Fruit fly (Drosophila melanogaster) whole organism, wandering third instar larva: ENCODE measurements around the gene Rab3-GEF.

Source experiments
- Abd-B ChIP-seq: fragments of >200 bp; optimal IDR thresholded peaks from 2 replicates; lab custom pipeline; 2017; ENCODE audit warnings: missing biosample characterization, missing genetic modification characterization
- CG32264 ChIP-seq: fragments of 200-800 bp; sonication (Bioruptor generic); optimal IDR thresholded peaks from 2 replicates; lab custom pipeline; 2016; ENCODE audit warnings: missing biosample characterization, missing genetic modification characterization
- CG9705 ChIP-seq: fragments of 200-800 bp; sonication (Bioruptor generic); optimal IDR thresholded peaks from 2 replicates; lab custom pipeline; 2018; ENCODE audit warnings: missing biosample characterization, mild to moderate bottlenecking, missing genetic modification characterization
- CrebA ChIP-seq: fragments of 200-800 bp; sonication (Bioruptor generic); optimal IDR thresholded peaks from 2 replicates; lab custom pipeline; 2016; ENCODE audit warnings: missing biosample characterization, mild to moderate bottlenecking, missing genetic modification characterization, borderline replicate concordance
- Dfd ChIP-seq: fragments of >200 bp; optimal IDR thresholded peaks from 2 replicates; lab custom pipeline; 2017; ENCODE audit warnings: missing biosample characterization, missing genetic modification characterization
- Dif ChIP-seq: fragments of 200-275, 200-300 bp; sonication (Bioruptor generic); optimal IDR thresholded peaks from 2 replicates; lab custom pipeline; 2018; ENCODE audit warnings: missing biosample characterization, missing genetic modification characterization; ENCODE audit not compliant: partially characterized antibody
- GATAd ChIP-seq: sonication (Bioruptor generic); optimal IDR thresholded peaks from 2 replicates; lab custom pipeline; 2016; ENCODE audit warnings: missing biosample characterization, missing genetic modification characterization
- HLH106 ChIP-seq: fragments of 200-800 bp; optimal IDR thresholded peaks from 3 replicates; lab custom pipeline; 2019; ENCODE audit warnings: missing biosample characterization, mild to moderate bottlenecking, missing genetic modification characterization, moderate library complexity
- Hnf4 ChIP-seq: fragments of 200-800 bp; sonication (Bioruptor generic); optimal IDR thresholded peaks from 2 replicates; lab custom pipeline; 2016; ENCODE audit warnings: missing biosample characterization, mild to moderate bottlenecking, missing genetic modification characterization
- Hr78 ChIP-seq: fragments of >200 bp; optimal IDR thresholded peaks from 2 replicates; lab custom pipeline; 2017; ENCODE audit warnings: missing biosample characterization, missing genetic modification characterization
- Hr83 ChIP-seq: fragments of 200-300 bp; sonication (Bioruptor generic); optimal IDR thresholded peaks from 2 replicates; lab custom pipeline; 2016; ENCODE audit warnings: missing biosample characterization, mild to moderate bottlenecking, missing genetic modification characterization, moderate library complexity; ENCODE audit not compliant: poor library complexity, severe bottlenecking
- Jra ChIP-seq: sonication (Bioruptor generic); optimal IDR thresholded peaks from 2 replicates; lab custom pipeline; 2016; ENCODE audit warnings: missing biosample characterization, missing genetic modification characterization
- Mio ChIP-seq: sonication (Bioruptor generic); optimal IDR thresholded peaks from 2 replicates; lab custom pipeline; 2016; ENCODE audit warnings: missing biosample characterization, missing genetic modification characterization
- Myc ChIP-seq: fragments of >200 bp; optimal IDR thresholded peaks from 2 replicates; lab custom pipeline; 2017
- N ChIP-seq: fragments of >200 bp; optimal IDR thresholded peaks from 2 replicates; lab custom pipeline; 2018; ENCODE audit warnings: missing biosample characterization, missing external identifiers, missing genetic modification characterization
- OdsH ChIP-seq: fragments of 200-800 bp; sonication (Bioruptor generic); optimal IDR thresholded peaks from 2 replicates; lab custom pipeline; 2016; ENCODE audit warnings: missing biosample characterization, mild to moderate bottlenecking, missing genetic modification characterization
- Rel ChIP-seq, 2 experiments: fragments of 200-800 bp; sonication (Bioruptor generic) in 1 of 2; optimal IDR thresholded peaks; 2 replicates in 1 of 2; 3 replicates in 1 of 2; lab custom pipeline; 2016 to 2019; ENCODE audit warnings: mild to moderate bottlenecking in 2 of 2, missing biosample characterization in 2 of 2, missing genetic modification characterization in 2 of 2, moderate library complexity in 1 of 2
- Sp1 ChIP-seq: fragments of 200-800 bp; sonication (Bioruptor generic); optimal IDR thresholded peaks from 3 replicates; lab custom pipeline; 2019; ENCODE audit warnings: missing biosample characterization, mild to moderate bottlenecking, missing genetic modification characterization, moderate library complexity
- Vsx2 ChIP-seq: fragments of 200-300, 225-300 bp; sonication (Bioruptor generic); optimal IDR thresholded peaks from 2 replicates; lab custom pipeline; 2018; ENCODE audit warnings: missing biosample characterization, missing genetic modification characterization; ENCODE audit not compliant: partially characterized antibody
- br ChIP-seq: fragments of 200-800 bp; sonication (Bioruptor generic); optimal IDR thresholded peaks from 2 replicates; lab custom pipeline; 2016; ENCODE audit warnings: missing biosample characterization, missing genetic modification characterization
- brk ChIP-seq: fragments of 200-800 bp; sonication (Bioruptor generic); optimal IDR thresholded peaks from 2 replicates; lab custom pipeline; 2016; ENCODE audit warnings: missing biosample characterization, mild to moderate bottlenecking, missing genetic modification characterization
- dl ChIP-seq, 2 experiments: fragments of 175-275, 200-275 bp in 1 of 2; fragments of 200-275 bp in 1 of 2; sonication (Bioruptor generic); optimal IDR thresholded peaks; lab custom pipeline; 2018; ENCODE audit warnings: mild to moderate bottlenecking in 2 of 2, missing biosample characterization in 2 of 2, missing genetic modification characterization in 2 of 2, moderate library complexity in 2 of 2; ENCODE audit not compliant: partially characterized antibody in 2 of 2, insufficient read depth in 1 of 2
- dmrt93B ChIP-seq: fragments of 200-800 bp; sonication (Bioruptor generic); optimal IDR thresholded peaks from 2 replicates; lab custom pipeline; 2018; ENCODE audit warnings: missing biosample characterization, mild to moderate bottlenecking, missing genetic modification characterization
- dsf ChIP-seq: sonication (Bioruptor generic); optimal IDR thresholded peaks from 2 replicates; lab custom pipeline; 2016; ENCODE audit warnings: missing biosample characterization, missing genetic modification characterization, borderline replicate concordance
- ey ChIP-seq: fragments of 200-800 bp; sonication (Bioruptor generic); optimal IDR thresholded peaks from 2 replicates; lab custom pipeline; 2016; ENCODE audit warnings: missing biosample characterization, missing genetic modification characterization
- foxo ChIP-seq, 2 experiments: fragments of 200-800 bp; sonication (Bioruptor generic); optimal IDR thresholded peaks; 2 replicates in 1 of 2; 3 replicates in 1 of 2; lab custom pipeline; 2016 to 2017; ENCODE audit warnings: missing biosample characterization in 2 of 2, missing genetic modification characterization in 2 of 2
- fru ChIP-seq: fragments of 200-800 bp; sonication (Bioruptor generic); optimal IDR thresholded peaks from 3 replicates; lab custom pipeline; 2016; ENCODE audit warnings: missing biosample characterization, mild to moderate bottlenecking, missing genetic modification characterization
- h ChIP-seq: fragments of 200-800 bp; sonication (Bioruptor generic); optimal IDR thresholded peaks from 3 replicates; lab custom pipeline; 2016; ENCODE audit warnings: missing biosample characterization, mild to moderate bottlenecking, missing genetic modification characterization
- jim ChIP-seq: fragments of 175-275, 200-325 bp; sonication (Bioruptor generic); optimal IDR thresholded peaks from 2 replicates; lab custom pipeline; 2016; ENCODE audit warnings: missing biosample characterization, mild to moderate bottlenecking, missing genetic modification characterization
- lola ChIP-seq: fragments of >200 bp; optimal IDR thresholded peaks from 2 replicates; lab custom pipeline; 2017; ENCODE audit warnings: missing biosample characterization, missing genetic modification characterization
- pan ChIP-seq: fragments of >200 bp; optimal IDR thresholded peaks from 2 replicates; lab custom pipeline; 2017
- psq ChIP-seq: fragments of 200-800 bp; sonication (Bioruptor generic); optimal IDR thresholded peaks from 3 replicates; lab custom pipeline; 2017; ENCODE audit warnings: missing biosample characterization, mild to moderate bottlenecking, missing genetic modification characterization, moderate library complexity
- rgr ChIP-seq: fragments of 200-800 bp; sonication (Bioruptor generic); optimal IDR thresholded peaks from 3 replicates; lab custom pipeline; 2016; ENCODE audit warnings: missing biosample characterization, mild to moderate bottlenecking, missing genetic modification characterization
- sage ChIP-seq: fragments of 200-800 bp; sonication (Bioruptor generic); optimal IDR thresholded peaks from 2 replicates; lab custom pipeline; 2016; ENCODE audit warnings: missing biosample characterization, mild to moderate bottlenecking, missing genetic modification characterization
- sv ChIP-seq: fragments of 200-800 bp; sonication (Bioruptor generic); optimal IDR thresholded peaks from 3 replicates; lab custom pipeline; 2016; ENCODE audit warnings: missing biosample characterization, missing genetic modification characterization
- tai ChIP-seq: sonication (Bioruptor generic); optimal IDR thresholded peaks from 2 replicates; lab custom pipeline; 2016; ENCODE audit warnings: missing biosample characterization, missing genetic modification characterization
- usp ChIP-seq: fragments of >200 bp; optimal IDR thresholded peaks from 2 replicates; lab custom pipeline; 2017; ENCODE audit warnings: missing biosample characterization, missing genetic modification characterization
- woc ChIP-seq: sonication (Bioruptor generic); optimal IDR thresholded peaks from 2 replicates; lab custom pipeline; 2016; ENCODE audit warnings: missing biosample characterization, mild to moderate bottlenecking, missing genetic modification characterization

Rab3-GEF gene

dm6 chrX:15074646-15075351 lies 14.7 kb upstream of the Rab3-GEF start:
- TF ChIP-seq CrebA (no peak), ey (GFP tag; lab: Kevin White, UChicago) (peak; percentile 85), sage (GFP tag; lab: Kevin White, UChicago) (no peak), jim (peak; percentile 56), Dif (no peak), woc (peak; percentile 87), HLH106 (peak; percentile 70), usp (GFP tag; lab: Kevin White, UChicago) (no peak), Mio (GFP tag; lab: Kevin White, UChicago) (peak; percentile 31), Myc (lab: Kevin White, UChicago) (peak; percentile 95), N (GFP tag; lab: Kevin White, UChicago) (no peak), lola (no peak), GATAd (GFP tag; lab: Kevin White, UChicago) (peak; percentile 50), brk (GFP tag; lab: Kevin White, UChicago) (peak; percentile 65), Hr78 (GFP tag; lab: Kevin White, UChicago) (no peak), tai (GFP tag; lab: Kevin White, UChicago) (peak; percentile 70), CG9705 (peak; percentile 47), Hnf4 (GFP tag; lab: Kevin White, UChicago) (peak; percentile 87), psq (peak; percentile 65), br (GFP tag; lab: Kevin White, UChicago) (peak; percentile 88), CG32264 (peak; percentile 10), Jra (GFP tag; lab: Kevin White, UChicago) (peak; percentile 70), foxo (GFP tag; optimal IDR thresholded peaks at IDR 0.05; lab: Kevin White, UChicago) (peak in 1 of 2 experiments; percentile 90), OdsH (peak; percentile 72), Dfd (GFP tag; lab: Kevin White, UChicago) (no peak), Abd-B (no peak), h (GFP tag; lab: Kevin White, UChicago) (peak; percentile 86), pan (lab: Kevin White, UChicago) (no peak), Sp1 (GFP tag; lab: Kevin White, UChicago) (peak; percentile 76), fru (GFP tag; lab: Kevin White, UChicago) (peak; percentile 90), dl (GFP tag; optimal IDR thresholded peaks at IDR 0.05; lab: Kevin White, UChicago; ENCODE audit: insufficient read depth in 1 of 2, partially characterized antibody in 2 of 2) (no peak), dmrt93B (GFP tag; lab: Kevin White, UChicago) (peak; percentile 49), Hr83 (GFP tag; lab: Kevin White, UChicago) (peak; percentile 64), sv (GFP tag; lab: Kevin White, UChicago) (peak; percentile 91), Rel (GFP tag; optimal IDR thresholded peaks at IDR 0.05; lab: Kevin White, UChicago) (no peak), Rel (tag; optimal IDR thresholded peaks at IDR 0.05; lab: Kevin White, UChicago) (no peak), Vsx2 (no peak), rgr (peak; percentile 85), dsf (no peak)

dm6 chrX:15075485-15076037 lies 13.9 kb upstream of the Rab3-GEF start:
- TF ChIP-seq Dfd (GFP tag; lab: Kevin White, UChicago) (no peak), psq (no peak), Hr78 (GFP tag; lab: Kevin White, UChicago) (no peak), GATAd (GFP tag; lab: Kevin White, UChicago) (no peak), dmrt93B (GFP tag; lab: Kevin White, UChicago) (no peak), CG32264 (no peak), Rel (GFP tag; optimal IDR thresholded peaks at IDR 0.05; lab: Kevin White, UChicago) (no peak), Rel (tag; optimal IDR thresholded peaks at IDR 0.05; lab: Kevin White, UChicago) (no peak), Hr83 (GFP tag; lab: Kevin White, UChicago) (no peak), dl (GFP tag; optimal IDR thresholded peaks at IDR 0.05; lab: Kevin White, UChicago; ENCODE audit: insufficient read depth in 1 of 2, partially characterized antibody in 2 of 2) (no peak), OdsH (no peak), rgr (no peak), Myc (lab: Kevin White, UChicago) (no peak), Dif (no peak)
